Worm (Caenorhabditis elegans) whole organism, L2 larva: ENCODE results near the gene ZK488.5.

ENCODE experiments used
- egl-27 ChIP-seq: sonication (generic microtip); optimal IDR thresholded peaks from 3 replicates; lab custom pipeline; 2017; ENCODE audit warnings: missing biosample characterization, missing genetic modification reagents, missing genetic modification characterization
- lin-39 ChIP-seq: fragments of 150-350 bp; optimal IDR thresholded peaks from 2 replicates; lab custom pipeline; 2014; ENCODE audit warnings: missing biosample characterization, missing genetic modification reagents, missing genetic modification characterization
- nhr-12 ChIP-seq: fragments of 150-350 bp; optimal IDR thresholded peaks from 2 replicates; lab custom pipeline; 2014; ENCODE audit warnings: missing biosample characterization, missing genetic modification characterization
- nhr-237 ChIP-seq: fragments of 150-350 bp; optimal IDR thresholded peaks from 2 replicates; lab custom pipeline; 2014; ENCODE audit warnings: missing biosample characterization, missing genetic modification characterization
- nhr-77 ChIP-seq: fragments of 150-350 bp; optimal IDR thresholded peaks from 2 replicates; lab custom pipeline; 2014; ENCODE audit warnings: missing biosample characterization, missing genetic modification characterization
- skn-1 ChIP-seq: sonication (generic microtip); optimal IDR thresholded peaks from 2 replicates; lab custom pipeline; 2017; ENCODE audit warnings: missing biosample characterization, missing genetic modification characterization
- snpc-4 ChIP-seq: fragments of 150-350 bp; optimal IDR thresholded peaks from 2 replicates; lab custom pipeline; 2014; ENCODE audit warnings: missing biosample characterization, missing genetic modification characterization
- unc-62 ChIP-seq: fragments of 150-350 bp; optimal IDR thresholded peaks from 2 replicates; lab custom pipeline; 2014; ENCODE audit warnings: missing biosample characterization, missing genetic modification reagents, missing genetic modification characterization
- ztf-11 ChIP-seq: sonication (generic microtip); optimal IDR thresholded peaks from 2 replicates; lab custom pipeline; 2017; ENCODE audit warnings: missing biosample characterization, missing genetic modification characterization

ce11 chrV:617917-618316 is 24.9 kb downstream of the ZK488.5 start:
- TF ChIP-seq unc-62 (GFP tag; lab: Kevin White, UChicago) (no peak), nhr-12 (tag; lab: Kevin White, UChicago) (no peak), snpc-4 (tag; lab: Kevin White, UChicago) (no peak), nhr-237 (no peak), ztf-11 (no peak), skn-1 (tag; lab: Kevin White, UChicago) (no peak), lin-39 (no peak), egl-27 (tag; lab: Kevin White, UChicago) (no peak), nhr-77 (tag; lab: Kevin White, UChicago) (no peak)
